Fruit fly (Drosophila melanogaster) whole organism, embryonic: ENCODE results near the gene CG2691.

Source experiments
- BEAF-32 ChIP-seq: fragments of 200-800 bp; sonication (Bioruptor generic); optimal IDR thresholded peaks from 3 replicates; lab custom pipeline; 2017; ENCODE audit warnings: missing biosample characterization, missing genetic modification characterization, mild to moderate bottlenecking, moderate library complexity, missing genetic modification reagents
- CG12942 ChIP-seq: fragments of 200-800 bp; sonication (Bioruptor generic); optimal IDR thresholded peaks from 3 replicates; lab custom pipeline; 2016; ENCODE audit warnings: missing biosample characterization, missing genetic modification characterization
- CG13123 ChIP-seq: fragments of 200-800 bp; sonication (Bioruptor generic); optimal IDR thresholded peaks from 2 replicates; lab custom pipeline; 2016; ENCODE audit warnings: missing biosample characterization, missing genetic modification characterization
- CG16815 ChIP-seq: fragments of 200-800 bp; sonication (Bioruptor generic); optimal IDR thresholded peaks from 3 replicates; lab custom pipeline; 2017; ENCODE audit warnings: missing biosample characterization, mild to moderate bottlenecking, missing genetic modification characterization
- CG17361 ChIP-seq: fragments of 200-800 bp; sonication (Bioruptor generic); IDR thresholded peaks from 3 replicates; pipeline ENCODE4 v1.3.6; 2022; ENCODE audit warnings: missing biosample characterization, missing genetic modification characterization
- CG17568 ChIP-seq: fragments of 200-800 bp; sonication (Bioruptor generic); optimal IDR thresholded peaks from 2 replicates; lab custom pipeline; 2018; ENCODE audit warnings: missing biosample characterization, mild to moderate bottlenecking, missing genetic modification characterization, moderate library complexity
- CG18619 ChIP-seq: fragments of 200-800 bp; sonication (Bioruptor generic); optimal IDR thresholded peaks from 3 replicates; lab custom pipeline; 2017; ENCODE audit warnings: missing biosample characterization, mild to moderate bottlenecking, missing genetic modification characterization
- CG2116 ChIP-seq: fragments of 200-800 bp; sonication (Bioruptor generic); optimal IDR thresholded peaks from 3 replicates; lab custom pipeline; 2018; ENCODE audit warnings: missing biosample characterization, mild to moderate bottlenecking, missing genetic modification characterization
- CG3281 ChIP-seq: fragments of 200-800 bp; sonication (Bioruptor generic); optimal IDR thresholded peaks from 3 replicates; lab custom pipeline; 2017; ENCODE audit warnings: missing biosample characterization, mild to moderate bottlenecking, missing genetic modification characterization
- CG34422 ChIP-seq: fragments of 200-800 bp; sonication (Bioruptor generic); IDR thresholded peaks from 3 replicates; pipeline ENCODE4 v1.3.6; 2022; ENCODE audit warnings: missing biosample characterization, missing genetic modification characterization
- CG3726 ChIP-seq: fragments of 200-800 bp; sonication (Bioruptor generic); IDR thresholded peaks from 3 replicates; pipeline ENCODE4, ENCODE4 v1.3.6; 2022; ENCODE audit warnings: missing biosample characterization, missing genetic modification characterization
- CG4360 ChIP-seq: fragments of 200-800 bp; sonication (Bioruptor generic); IDR thresholded peaks from 2 replicates; pipeline ENCODE4 v1.3.6; 2022; ENCODE audit warnings: missing biosample characterization, missing genetic modification characterization
- CG6254 ChIP-seq: fragments of 200-800 bp; sonication (Bioruptor generic); optimal IDR thresholded peaks from 3 replicates; lab custom pipeline; 2017; ENCODE audit warnings: mild to moderate bottlenecking, missing biosample characterization, missing genetic modification reagents, missing genetic modification characterization
- Dad ChIP-seq: fragments of 200-800 bp; sonication (Bioruptor generic); optimal IDR thresholded peaks from 3 replicates; lab custom pipeline; 2016; ENCODE audit warnings: missing biosample characterization, missing genetic modification characterization
- Dbx ChIP-seq: fragments of 200-800 bp; sonication (Bioruptor generic); IDR thresholded peaks from 3 replicates; pipeline ENCODE4 v1.3.6; 2022; ENCODE audit warnings: missing biosample characterization, missing genetic modification characterization
- Deaf1 ChIP-seq: fragments of 200-800 bp; optimal IDR thresholded peaks from 3 replicates; lab custom pipeline; 2019; ENCODE audit warnings: missing biosample characterization, mild to moderate bottlenecking, missing genetic modification characterization, moderate library complexity
- Doc3 ChIP-seq: fragments of 200-800 bp; sonication (Bioruptor generic); IDR thresholded peaks from 3 replicates; pipeline ENCODE4 v1.3.6; 2022; ENCODE audit warnings: missing biosample characterization, missing genetic modification characterization; ENCODE audit not compliant: partially characterized antibody
- E2f2 ChIP-seq: fragments of 200-800 bp; sonication (Bioruptor generic); IDR thresholded peaks from 2 replicates; pipeline ENCODE4 v1.3.6; 2022; ENCODE audit warnings: missing biosample characterization, missing genetic modification characterization
- GATAe ChIP-seq: fragments of 200-800 bp; sonication (Bioruptor generic); conservative IDR thresholded peaks from 2 replicates; pipeline ENCODE4 v1.3.6; 2022; ENCODE audit warnings: missing biosample characterization, missing genetic modification characterization
- HLHmδ ChIP-seq: fragments of 200-800 bp; sonication (Bioruptor generic); optimal IDR thresholded peaks from 2 replicates; lab custom pipeline; 2018; ENCODE audit warnings: missing biosample characterization, mild to moderate bottlenecking, missing genetic modification characterization, moderate library complexity
- MBD-R2 ChIP-seq: fragments of 200-800 bp; sonication (Bioruptor generic); IDR thresholded peaks from 2 replicates; pipeline ENCODE4 v1.3.6; 2022; ENCODE audit warnings: missing biosample characterization, missing genetic modification characterization
- Oli ChIP-seq: fragments of 200-800 bp; sonication (Bioruptor generic); optimal IDR thresholded peaks from 2 replicates; lab custom pipeline; 2018; ENCODE audit warnings: missing biosample characterization, mild to moderate bottlenecking, missing genetic modification characterization, moderate library complexity
- Poxn ChIP-seq: fragments of 200-800 bp; sonication (Bioruptor generic); IDR thresholded peaks from 2 replicates; pipeline ENCODE4 v1.3.6; 2022; ENCODE audit warnings: missing biosample characterization, missing genetic modification characterization
- Side ChIP-seq: fragments of 200-800 bp; sonication (Bioruptor generic); optimal IDR thresholded peaks from 2 replicates; lab custom pipeline; 2016; ENCODE audit warnings: missing biosample characterization, missing genetic modification characterization
- az2 ChIP-seq: fragments of 200-800 bp; sonication (Bioruptor generic); optimal IDR thresholded peaks from 3 replicates; lab custom pipeline; 2016; ENCODE audit warnings: missing biosample characterization, missing genetic modification characterization
- br ChIP-seq: fragments of >200 bp; optimal IDR thresholded peaks from 2 replicates; lab custom pipeline; 2017
- cato ChIP-seq: fragments of 200-800 bp; sonication (Bioruptor generic); optimal IDR thresholded peaks from 2 replicates; lab custom pipeline; 2016; ENCODE audit warnings: missing biosample characterization, missing genetic modification characterization, borderline replicate concordance
- caup ChIP-seq: fragments of 200-800 bp; sonication (Bioruptor generic); optimal IDR thresholded peaks from 3 replicates; lab custom pipeline; 2017; ENCODE audit warnings: missing biosample characterization, mild to moderate bottlenecking, missing genetic modification characterization, moderate library complexity; ENCODE audit not compliant: severe bottlenecking
- dan ChIP-seq: fragments of 200-800 bp; sonication (Bioruptor generic); IDR thresholded peaks from 2 replicates; pipeline ENCODE4 v1.3.6; 2022; ENCODE audit warnings: missing biosample characterization, missing genetic modification characterization
- dm ChIP-seq: fragments of 200-800 bp; sonication (Bioruptor generic); optimal IDR thresholded peaks from 3 replicates; lab custom pipeline; 2016; ENCODE audit warnings: missing biosample characterization, missing genetic modification characterization
- dmrt11E ChIP-seq: fragments of 200-800 bp; sonication (Bioruptor generic); optimal IDR thresholded peaks from 3 replicates; lab custom pipeline; 2018; ENCODE audit warnings: missing biosample characterization, mild to moderate bottlenecking, missing genetic modification characterization, moderate library complexity
- fd3F ChIP-seq: fragments of 200-800 bp; sonication (Bioruptor generic); optimal IDR thresholded peaks from 2 replicates; lab custom pipeline; 2018; ENCODE audit warnings: missing biosample characterization, mild to moderate bottlenecking, missing genetic modification characterization, moderate library complexity
- ftz-f1 ChIP-seq: fragments of 200-800 bp; sonication (Bioruptor generic); optimal IDR thresholded peaks from 2 replicates; lab custom pipeline; 2016; ENCODE audit warnings: missing biosample characterization, missing genetic modification characterization
- h ChIP-seq: fragments of >200 bp; optimal IDR thresholded peaks from 2 replicates; lab custom pipeline; 2017
- hkb ChIP-seq, 2 experiments: fragments of 200-800 bp in 1 of 2; fragments of >200 bp in 1 of 2; sonication (Bioruptor generic) in 1 of 2; IDR thresholded peaks in 1 of 2; optimal IDR thresholded peaks in 1 of 2; 2 replicates each; pipeline versions ENCODE4 v1.3.6 to Lab custom; 2017 to 2022; ENCODE audit warnings: missing biosample characterization in 1 of 2, missing genetic modification characterization in 1 of 2
- hth ChIP-seq: fragments of >200 bp; optimal IDR thresholded peaks from 2 replicates; lab custom pipeline; 2017; ENCODE audit warnings: inconsistent platforms
- jigr1 ChIP-seq: fragments of 200-800 bp; sonication (Bioruptor generic); IDR thresholded peaks from 3 replicates; pipeline ENCODE4 v1.3.6; 2022; ENCODE audit warnings: missing biosample characterization, missing genetic modification characterization
- kay ChIP-seq: fragments of 200-800 bp; sonication (Bioruptor generic); optimal IDR thresholded peaks from 2 replicates; lab custom pipeline; 2016; ENCODE audit warnings: missing biosample characterization, missing genetic modification characterization
- kni ChIP-seq: fragments of 200-800 bp; sonication (Bioruptor generic); optimal IDR thresholded peaks from 3 replicates; lab custom pipeline; 2017; ENCODE audit warnings: mild to moderate bottlenecking, missing biosample characterization, missing genetic modification reagents, missing genetic modification characterization
- lilli ChIP-seq: fragments of 200-800 bp; sonication (Bioruptor generic); optimal IDR thresholded peaks from 3 replicates; lab custom pipeline; 2016; ENCODE audit warnings: missing biosample characterization, missing genetic modification characterization
- lmd ChIP-seq: fragments of 200-800 bp; sonication (Bioruptor generic); IDR thresholded peaks from 2 replicates; pipeline ENCODE4 v1.3.6; 2022; ENCODE audit warnings: missing biosample characterization, missing genetic modification characterization
- lola ChIP-seq, 3 experiments: fragments of >200 bp in 2 of 3; fragments of 200-800 bp in 1 of 3; sonication (Bioruptor generic) in 1 of 3; optimal IDR thresholded peaks; 2 replicates each; lab custom pipeline; 2017 to 2019; ENCODE audit warnings: missing biosample characterization in 3 of 3, missing genetic modification characterization in 3 of 3, mild to moderate bottlenecking in 1 of 3, moderate library complexity in 1 of 3
- luna ChIP-seq: fragments of 200-800 bp; sonication (Bioruptor generic); optimal IDR thresholded peaks from 2 replicates; lab custom pipeline; 2016; ENCODE audit warnings: missing biosample characterization, missing genetic modification characterization
- mirr ChIP-seq: fragments of 200-800 bp; sonication (Bioruptor generic); optimal IDR thresholded peaks from 3 replicates; lab custom pipeline; 2018; ENCODE audit warnings: missing biosample characterization, mild to moderate bottlenecking, missing genetic modification characterization
- mld ChIP-seq: fragments of 200-800 bp; sonication (Bioruptor generic); IDR thresholded peaks from 3 replicates; pipeline ENCODE4 v1.3.6; 2022; ENCODE audit warnings: missing biosample characterization, missing genetic modification characterization; ENCODE audit not compliant: partially characterized antibody
- rib ChIP-seq: fragments of 200-800 bp; sonication (Bioruptor generic); IDR thresholded peaks from 2 replicates; pipeline ENCODE4 v1.3.6; 2022; ENCODE audit warnings: missing biosample characterization, missing genetic modification characterization
- scrt ChIP-seq: fragments of 200-800 bp; sonication (Bioruptor generic); optimal IDR thresholded peaks from 2 replicates; lab custom pipeline; 2018; ENCODE audit warnings: missing biosample characterization, mild to moderate bottlenecking, missing genetic modification characterization, moderate library complexity
- stwl ChIP-seq: fragments of 200-800 bp; sonication (Bioruptor generic); optimal IDR thresholded peaks from 3 replicates; lab custom pipeline; 2018; ENCODE audit warnings: missing biosample characterization, mild to moderate bottlenecking, missing genetic modification characterization, moderate library complexity
- wek ChIP-seq: fragments of 200-800 bp; sonication (Bioruptor generic); optimal IDR thresholded peaks from 3 replicates; lab custom pipeline; 2018; ENCODE audit warnings: missing biosample characterization, mild to moderate bottlenecking, missing genetic modification characterization, moderate library complexity

The CG2691 gene

dm6 chrX:13641115-13641890 is 17.1 kb upstream of the CG2691 start (continued):
- TF ChIP-seq mld (GFP tag; lab: Robert Waterston, UW) (no peak), CG13123 (peak; percentile 87), HLHmδ (GFP tag; lab: Kevin White, UChicago) (no peak), kni (GFP tag; lab: Kevin White, UChicago) (peak; percentile 67), caup (peak; percentile 92), wek (peak; percentile 78), Doc3 (GFP tag; lab: Robert Waterston, UW) (no peak), Dad (peak; percentile 91), lola (GFP tag; optimal IDR thresholded peaks at IDR 0.05; lab: Kevin White, UChicago) (peak in 1 of 3 experiments; percentile 79), cato (GFP tag; lab: Kevin White, UChicago) (peak; percentile 90), dmrt11E (peak; percentile 81), Deaf1 (tag; lab: Kevin White, UChicago) (no peak), hth (lab: Kevin White, UChicago) (no peak), jigr1 (GFP tag; lab: Robert Waterston, UW) (peak; percentile 77; the same call in 2 of the 3 replicates), BEAF-32 (GFP tag; lab: Kevin White, UChicago) (peak; percentile 13), h (lab: Kevin White, UChicago) (no peak), CG2116 (GFP tag; lab: Kevin White, UChicago) (peak; percentile 69), E2f2 (peak; percentile 83), lilli (GFP tag; lab: Kevin White, UChicago) (peak; percentile 97), dan (GFP tag; lab: Robert Waterston, UW) (peak; percentile 69), CG3726 (GFP tag; lab: Robert Waterston, UW) (peak; percentile 84), stwl (no peak), ftz-f1 (peak; percentile 48), Side (peak; percentile 94), CG3281 (peak; percentile 93), lmd (GFP tag; lab: Robert Waterston, UW) (peak; percentile 96), kay (GFP tag; lab: Kevin White, UChicago) (peak; percentile 89), br (lab: Kevin White, UChicago) (no peak), Oli (tag; lab: Kevin White, UChicago) (peak; percentile 94), GATAe (GFP tag; lab: Robert Waterston, UW) (peak; percentile 82), CG17568 (peak; percentile 83), CG34422 (GFP tag; lab: Robert Waterston, UW) (peak; percentile 93), dm (GFP tag; lab: Kevin White, UChicago) (peak; percentile 90), fd3F (GFP tag; lab: Kevin White, UChicago) (peak; percentile 90), CG17361 (GFP tag; lab: Robert Waterston, UW) (peak; percentile 93), hkb (optimal IDR thresholded peaks at IDR 0.05; lab: Kevin White, UChicago) (no peak), hkb (GFP tag; IDR thresholded peaks at IDR 0.05; lab: Robert Waterston, UW) (peak; percentile 92), CG4360 (peak; percentile 86), CG6254 (peak; percentile 71), CG18619 (GFP tag; lab: Kevin White, UChicago) (peak; percentile 93), MBD-R2 (GFP tag; lab: Robert Waterston, UW) (peak; percentile 83), rib (GFP tag; lab: Robert Waterston, UW) (peak; percentile 95), mirr (GFP tag; lab: Kevin White, UChicago) (peak; percentile 60), luna (peak; percentile 93), CG12942 (GFP tag; lab: Kevin White, UChicago) (peak; percentile 93), CG16815 (peak; percentile 84), Dbx (GFP tag; lab: Robert Waterston, UW) (peak; percentile 95), Poxn (GFP tag; lab: Robert Waterston, UW) (peak; percentile 83), scrt (GFP tag; lab: Kevin White, UChicago) (peak; percentile 88), az2 (GFP tag; lab: Kevin White, UChicago) (peak; percentile 94)
